Fruit fly (Drosophila melanogaster) whole organism, embryonic: Measurements from ENCODE around the gene CG5376.

ENCODE experiments used
- Atf-2 ChIP-seq: fragments of 200-800 bp; sonication (Bioruptor generic); optimal IDR thresholded peaks from 2 replicates; lab custom pipeline; 2016; ENCODE audit warnings: missing biosample characterization, missing genetic modification characterization
- CG10543 ChIP-seq: fragments of 200-800 bp; sonication (Bioruptor generic); optimal IDR thresholded peaks from 3 replicates; lab custom pipeline; 2017; ENCODE audit warnings: missing biosample characterization, mild to moderate bottlenecking, missing genetic modification characterization, moderate library complexity
- CG10654 ChIP-seq: fragments of 200-800 bp; sonication (Bioruptor generic); optimal IDR thresholded peaks from 2 replicates; lab custom pipeline; 2016; ENCODE audit warnings: missing biosample characterization, missing genetic modification characterization
- CG12391 ChIP-seq: fragments of 200-800 bp; sonication (Bioruptor generic); optimal IDR thresholded peaks from 3 replicates; lab custom pipeline; 2018; ENCODE audit warnings: missing biosample characterization, mild to moderate bottlenecking, missing genetic modification characterization, moderate library complexity
- CG12769 ChIP-seq: fragments of 200-800 bp; sonication (Bioruptor generic); optimal IDR thresholded peaks from 2 replicates; lab custom pipeline; 2019; ENCODE audit warnings: missing biosample characterization, mild to moderate bottlenecking, missing genetic modification characterization, moderate library complexity
- CG15479 ChIP-seq: fragments of 200-800 bp; sonication (Bioruptor generic); optimal IDR thresholded peaks from 3 replicates; lab custom pipeline; 2019; ENCODE audit warnings: missing biosample characterization, mild to moderate bottlenecking, missing genetic modification characterization, moderate library complexity
- CG1792 ChIP-seq: fragments of 200-800 bp; sonication (Bioruptor generic); optimal IDR thresholded peaks from 2 replicates; lab custom pipeline; 2016; ENCODE audit warnings: missing biosample characterization, missing genetic modification characterization
- CG32767 ChIP-seq: fragments of 200-800 bp; sonication (Bioruptor generic); IDR thresholded peaks from 2 replicates; pipeline ENCODE4 v1.3.6; 2022; ENCODE audit warnings: missing biosample characterization, missing genetic modification characterization
- CG34376 ChIP-seq: fragments of 200-800 bp; sonication (Bioruptor generic); optimal IDR thresholded peaks from 2 replicates; lab custom pipeline; 2018; ENCODE audit warnings: missing biosample characterization, mild to moderate bottlenecking, missing genetic modification characterization
- CG34422 ChIP-seq: fragments of 200-800 bp; sonication (Bioruptor generic); IDR thresholded peaks from 3 replicates; pipeline ENCODE4 v1.3.6; 2022; ENCODE audit warnings: missing biosample characterization, missing genetic modification characterization
- CG4360 ChIP-seq: fragments of 200-800 bp; sonication (Bioruptor generic); IDR thresholded peaks from 2 replicates; pipeline ENCODE4 v1.3.6; 2022; ENCODE audit warnings: missing biosample characterization, missing genetic modification characterization
- CG5180 ChIP-seq: fragments of 200-800 bp; sonication (Bioruptor generic); optimal IDR thresholded peaks from 3 replicates; lab custom pipeline; 2017; ENCODE audit warnings: missing biosample characterization, missing genetic modification characterization, mild to moderate bottlenecking, moderate library complexity, missing genetic modification reagents
- CG6854 ChIP-seq: fragments of 200-800 bp; sonication (Bioruptor generic); optimal IDR thresholded peaks from 3 replicates; lab custom pipeline; 2017; ENCODE audit warnings: missing biosample characterization, mild to moderate bottlenecking, missing genetic modification characterization
- CG7556 ChIP-seq: fragments of 200-800 bp; sonication (Bioruptor generic); optimal IDR thresholded peaks from 2 replicates; lab custom pipeline; 2017; ENCODE audit warnings: missing biosample characterization, mild to moderate bottlenecking, missing genetic modification characterization
- CG8765 ChIP-seq: fragments of 200-800 bp; sonication (Bioruptor generic); IDR thresholded peaks from 2 replicates; pipeline ENCODE4 v1.3.6; 2022; ENCODE audit warnings: missing biosample characterization, missing genetic modification characterization
- CG8924 ChIP-seq: fragments of 200-800 bp; optimal IDR thresholded peaks from 3 replicates; lab custom pipeline; 2019; ENCODE audit warnings: missing biosample characterization, mild to moderate bottlenecking, missing genetic modification characterization, moderate library complexity
- CkIIα-i1 ChIP-seq: fragments of 200-800 bp; sonication (Bioruptor generic); IDR thresholded peaks from 2 replicates; pipeline ENCODE4 v1.3.6; 2022; ENCODE audit warnings: missing biosample characterization, missing genetic modification characterization
- Dp ChIP-seq: fragments of 200-800 bp; sonication (Bioruptor generic); optimal IDR thresholded peaks from 2 replicates; lab custom pipeline; 2018; ENCODE audit warnings: missing biosample characterization, mild to moderate bottlenecking, missing genetic modification characterization, moderate library complexity
- GATAe ChIP-seq: fragments of 200-800 bp; sonication (Bioruptor generic); conservative IDR thresholded peaks from 2 replicates; pipeline ENCODE4 v1.3.6; 2022; ENCODE audit warnings: missing biosample characterization, missing genetic modification characterization
- H2.0 ChIP-seq: fragments of 200-800 bp; sonication (Bioruptor generic); IDR thresholded peaks from 2 replicates; pipeline ENCODE4 v1.3.6; 2022; ENCODE audit warnings: missing biosample characterization, missing genetic modification characterization
- HLH4C ChIP-seq: fragments of 200-800 bp; sonication (Bioruptor generic); IDR thresholded peaks from 3 replicates; pipeline ENCODE4 v1.3.6; 2022; ENCODE audit warnings: missing biosample characterization, missing genetic modification characterization; ENCODE audit not compliant: partially characterized antibody
- Lhr ChIP-seq: fragments of 200-800 bp; sonication (Bioruptor generic); optimal IDR thresholded peaks from 3 replicates; lab custom pipeline; 2017; ENCODE audit warnings: mild to moderate bottlenecking, missing biosample characterization, missing genetic modification reagents, missing genetic modification characterization
- Lpt ChIP-seq: fragments of >200 bp; optimal IDR thresholded peaks from 2 replicates; lab custom pipeline; 2018; ENCODE audit warnings: missing biosample characterization, missing genetic modification characterization
- MTF-1 ChIP-seq: fragments of 200-800 bp; sonication (Bioruptor generic); optimal IDR thresholded peaks from 2 replicates; lab custom pipeline; 2018; ENCODE audit warnings: missing biosample characterization, mild to moderate bottlenecking, missing genetic modification characterization, borderline replicate concordance
- Mes4 ChIP-seq: fragments of 200-800 bp; sonication (Bioruptor generic); optimal IDR thresholded peaks from 2 replicates; lab custom pipeline; 2016; ENCODE audit warnings: missing biosample characterization, missing genetic modification characterization
- Rx ChIP-seq: fragments of 200-800 bp; sonication (Bioruptor generic); IDR thresholded peaks from 2 replicates; pipeline ENCODE4 v1.3.6; 2022; ENCODE audit warnings: missing biosample characterization, missing genetic modification characterization
- Six4 ChIP-seq: fragments of 200-800 bp; sonication (Bioruptor generic); optimal IDR thresholded peaks from 2 replicates; lab custom pipeline; 2016; ENCODE audit warnings: missing biosample characterization, missing genetic modification characterization
- Taf1 ChIP-seq: fragments of 200-800 bp; sonication (Bioruptor generic); IDR thresholded peaks from 2 replicates; pipeline ENCODE4 v1.3.6; 2022; ENCODE audit warnings: missing biosample characterization, missing genetic modification characterization
- Xrp1 ChIP-seq: fragments of 200-800 bp; sonication (Bioruptor generic); IDR thresholded peaks from 2 replicates; pipeline ENCODE4 v1.3.6; 2022; ENCODE audit warnings: missing biosample characterization, missing genetic modification characterization
- YL-1 ChIP-seq: fragments of 200-800 bp; sonication (Bioruptor generic); optimal IDR thresholded peaks from 3 replicates; lab custom pipeline; 2017; ENCODE audit warnings: missing biosample characterization, mild to moderate bottlenecking, missing genetic modification characterization
- ab ChIP-seq: fragments of 200-800 bp; sonication (Bioruptor generic); optimal IDR thresholded peaks from 2 replicates; lab custom pipeline; 2016; ENCODE audit warnings: missing biosample characterization, missing genetic modification characterization
- abd-A ChIP-seq: fragments of 200-800 bp; sonication (Bioruptor generic); optimal IDR thresholded peaks from 3 replicates; lab custom pipeline; 2019; ENCODE audit warnings: missing biosample characterization, mild to moderate bottlenecking, missing genetic modification characterization, moderate library complexity
- al ChIP-seq: fragments of 200-800 bp; sonication (Bioruptor generic); IDR thresholded peaks from 2 replicates; pipeline ENCODE4 v1.3.6; 2022; ENCODE audit warnings: missing biosample characterization, missing genetic modification characterization
- ase ChIP-seq: fragments of 200-800 bp; sonication (Bioruptor generic); IDR thresholded peaks from 3 replicates; pipeline ENCODE4 v1.3.6; 2022; ENCODE audit warnings: missing biosample characterization, missing genetic modification characterization
- bbx ChIP-seq: fragments of 200-800 bp; sonication (Bioruptor generic); IDR thresholded peaks from 2 replicates; pipeline ENCODE4 v1.3.6; 2022; ENCODE audit warnings: missing biosample characterization, missing genetic modification characterization; ENCODE audit not compliant: partially characterized antibody
- bigmax ChIP-seq: fragments of 200-800 bp; sonication (Bioruptor generic); optimal IDR thresholded peaks from 2 replicates; lab custom pipeline; 2018; ENCODE audit warnings: missing biosample characterization, mild to moderate bottlenecking, missing genetic modification characterization
- caup ChIP-seq: fragments of 200-800 bp; sonication (Bioruptor generic); optimal IDR thresholded peaks from 3 replicates; lab custom pipeline; 2017; ENCODE audit warnings: missing biosample characterization, mild to moderate bottlenecking, missing genetic modification characterization, moderate library complexity; ENCODE audit not compliant: severe bottlenecking
- fru ChIP-seq: fragments of >200 bp; optimal IDR thresholded peaks from 2 replicates; lab custom pipeline; 2017
- gfzf ChIP-seq: fragments of 200-800 bp; sonication (Bioruptor generic); optimal IDR thresholded peaks from 2 replicates; lab custom pipeline; 2016; ENCODE audit warnings: missing biosample characterization, mild to moderate bottlenecking, missing genetic modification characterization, moderate library complexity
- h ChIP-seq: fragments of >200 bp; optimal IDR thresholded peaks from 2 replicates; lab custom pipeline; 2017
- jing ChIP-seq: fragments of 200-800 bp; sonication (Bioruptor generic); optimal IDR thresholded peaks from 2 replicates; lab custom pipeline; 2018; ENCODE audit warnings: missing biosample characterization, mild to moderate bottlenecking, missing genetic modification characterization
- pan ChIP-seq, 4 experiments: fragments of >200 bp in 3 of 4; fragments of 200-800 bp in 1 of 4; sonication (Bioruptor generic) in 1 of 4; optimal IDR thresholded peaks in 3 of 4; IDR thresholded peaks in 1 of 4; 2 replicates each; pipeline versions ENCODE4 v1.3.6 to Lab custom; 2017 to 2022; ENCODE audit warnings: missing biosample characterization in 2 of 4, missing genetic modification characterization in 2 of 4, mixed read lengths in 1 of 4
- pho ChIP-seq: fragments of 200-800 bp; sonication (Bioruptor generic); optimal IDR thresholded peaks from 2 replicates; lab custom pipeline; 2016; ENCODE audit warnings: missing biosample characterization, missing genetic modification characterization
- phol ChIP-seq: fragments of 200-800 bp; sonication (Bioruptor generic); optimal IDR thresholded peaks from 3 replicates; lab custom pipeline; 2018; ENCODE audit warnings: missing biosample characterization, mild to moderate bottlenecking, missing genetic modification characterization, moderate library complexity
- slp2 ChIP-seq: fragments of 200-800 bp; sonication (Bioruptor generic); optimal IDR thresholded peaks from 2 replicates; lab custom pipeline; 2016; ENCODE audit warnings: missing biosample characterization, missing genetic modification characterization
- sob ChIP-seq: fragments of 200-800 bp; sonication (Bioruptor generic); IDR thresholded peaks from 2 replicates; pipeline ENCODE4 v1.3.6; 2022; ENCODE audit warnings: missing biosample characterization, missing genetic modification characterization
- trem ChIP-seq: fragments of 200-800 bp; optimal IDR thresholded peaks from 3 replicates; lab custom pipeline; 2019; ENCODE audit warnings: missing biosample characterization, mild to moderate bottlenecking, missing genetic modification characterization, moderate library complexity
- tup ChIP-seq: fragments of 200-800 bp; sonication (Bioruptor generic); optimal IDR thresholded peaks from 2 replicates; lab custom pipeline; 2016; ENCODE audit warnings: missing biosample characterization, mild to moderate bottlenecking, missing genetic modification characterization, moderate library complexity
- zf30C ChIP-seq: fragments of 200-800 bp; sonication (Bioruptor generic); optimal IDR thresholded peaks from 3 replicates; lab custom pipeline; 2018; ENCODE audit warnings: missing biosample characterization, mild to moderate bottlenecking, missing genetic modification characterization

CG5376 gene

dm6 chr3R:22524344-22525072 is 35.8 kb upstream of the CG5376 start (continued):
- no peak for TF ChIP-seq HLH4C (GFP tag; lab: Robert Waterston, UW)
- TF ChIP-seq bigmax: no peak
- TF ChIP-seq CG1792 (GFP tag; lab: Kevin White, UChicago): peak; percentile 2
- 0 out of 2 replicates have a peak, but pooled peaks have one; percentile 6 for TF ChIP-seq CG32767 (GFP tag; lab: Robert Waterston, UW)
- no peak for TF ChIP-seq Six4 (GFP tag; lab: Kevin White, UChicago)
- TF ChIP-seq pho (GFP tag; lab: Kevin White, UChicago): peak; percentile 27
- no peak for TF ChIP-seq ase
- peak; percentile 67 for TF ChIP-seq CG10543 (GFP tag; lab: Kevin White, UChicago)
- TF ChIP-seq H2.0 (GFP tag; lab: Robert Waterston, UW): 0 out of 2 replicates have a peak, but pooled peaks have one; percentile 17
- TF ChIP-seq CG6854 (GFP tag; lab: Kevin White, UChicago): peak; percentile 23
- TF ChIP-seq CG34422: no peak
- TF ChIP-seq ab: no peak
- TF ChIP-seq fru (lab: Kevin White, UChicago): no peak
- no peak for TF ChIP-seq GATAe
- peak; percentile 79 for TF ChIP-seq CG5180
- no peak for TF ChIP-seq trem (tag; lab: Kevin White, UChicago)
- TF ChIP-seq Lpt (GFP tag; lab: Kevin White, UChicago): no peak
- peak; percentile 43 for TF ChIP-seq Xrp1 (GFP tag; lab: Robert Waterston, UW)
- peak; percentile 23 for TF ChIP-seq Lhr (GFP tag; lab: Kevin White, UChicago)
- peak; percentile 43 for TF ChIP-seq Mes4
- TF ChIP-seq al (GFP tag; lab: Robert Waterston, UW): no peak
- no peak for TF ChIP-seq Rx (GFP tag; lab: Robert Waterston, UW)
- no peak for TF ChIP-seq h (lab: Kevin White, UChicago)
- TF ChIP-seq Taf1 (GFP tag; lab: Robert Waterston, UW): no peak
- TF ChIP-seq sob (GFP tag; lab: Robert Waterston, UW): no peak; the same call in 1 of the 2 replicates
- no peak for TF ChIP-seq tup (GFP tag; lab: Kevin White, UChicago)
- no peak for TF ChIP-seq gfzf (GFP tag; lab: Kevin White, UChicago)
- peak; percentile 58 for TF ChIP-seq caup (GFP tag; lab: Kevin White, UChicago)
- peak; percentile 81 for TF ChIP-seq MTF-1
- peak; percentile 5 for TF ChIP-seq YL-1
- TF ChIP-seq Atf-2 (GFP tag; lab: Kevin White, UChicago): peak; percentile 14
- peak; percentile 6 for TF ChIP-seq CG12391 (tag; lab: Kevin White, UChicago)
- no peak for TF ChIP-seq CkIIα-i1 (GFP tag; lab: Robert Waterston, UW)
- peak; percentile 40 for TF ChIP-seq CG12769 (tag; lab: Kevin White, UChicago)
- TF ChIP-seq jing: no peak
- no peak for TF ChIP-seq bbx (GFP tag; lab: Robert Waterston, UW)
- TF ChIP-seq pan (optimal IDR thresholded peaks at IDR 0.05; lab: Kevin White, UChicago): no peak
- peak in 1 of 2 experiments; percentile 15 for TF ChIP-seq pan (GFP tag; optimal IDR thresholded peaks at IDR 0.05 in 1 of 2, IDR thresholded peaks at IDR 0.05 in 1 of 2)
- TF ChIP-seq CG10654 (GFP tag; lab: Kevin White, UChicago): peak; percentile 35
- TF ChIP-seq CG4360 (GFP tag; lab: Robert Waterston, UW): peak; percentile 40; the same call in 1 of the 2 replicates
- peak; percentile 41 for TF ChIP-seq slp2
- TF ChIP-seq phol (tag; lab: Kevin White, UChicago): no peak
- no peak for TF ChIP-seq CG34376
- TF ChIP-seq CG8765 (GFP tag; lab: Robert Waterston, UW): no peak
- TF ChIP-seq CG15479: no peak
- TF ChIP-seq CG8924 (tag; lab: Kevin White, UChicago): peak; percentile 33
- TF ChIP-seq zf30C: no peak
- peak; percentile 55 for TF ChIP-seq CG7556 (GFP tag; lab: Kevin White, UChicago)
- TF ChIP-seq abd-A (tag; lab: Kevin White, UChicago): peak; percentile 38
- TF ChIP-seq Dp (GFP tag; lab: Kevin White, UChicago): no peak
